Worm (Caenorhabditis elegans): ENCODE results near the gene gld-3.

ce11 chrII:7161512-7161911 lies 29.1 kb downstream of the gld-3 start, which contains the start of gene C27H5.12:
- no peak for TF ChIP-seq nhr-28 (tag; optimal IDR thresholded peaks at IDR 0.05)
- no peak for TF ChIP-seq nfya-1 (tag; optimal IDR thresholded peaks at IDR 0.05; ENCODE audit: insufficient read depth)
- TF ChIP-seq pha-4 (tag; optimal IDR thresholded peaks at IDR 0.05), result no peak
- no peak for TF ChIP-seq nhr-77 (tag; optimal IDR thresholded peaks at IDR 0.05)
- TF ChIP-seq unc-62 (GFP tag; optimal IDR thresholded peaks at IDR 0.05), result no peak
- TF ChIP-seq ceh-82 (tag; optimal IDR thresholded peaks at IDR 0.05), result no peak
- no peak for TF ChIP-seq ZK546.5 (tag; optimal IDR thresholded peaks at IDR 0.05)
- no peak for TF ChIP-seq ztf-11 (tag; optimal IDR thresholded peaks at IDR 0.05)
- no peak for TF ChIP-seq zag-1 (tag; optimal IDR thresholded peaks at IDR 0.05)
- no peak for TF ChIP-seq mdl-1 (tag; optimal IDR thresholded peaks at IDR 0.05)
- no peak for TF ChIP-seq elt-2 (tag; optimal IDR thresholded peaks at IDR 0.05)
- TF ChIP-seq nhr-12 (tag; optimal IDR thresholded peaks at IDR 0.05), result no peak

Measured in whole organism, L3 larva.